Fruit fly (Drosophila melanogaster) whole organism: ENCODE results near the gene CG12947.

Source experiments
- Dll ChIP-seq: fragments of >200 bp; optimal IDR thresholded peaks from 2 replicates; lab custom pipeline; 2017
- usp ChIP-seq: fragments of >200 bp; optimal IDR thresholded peaks from 2 replicates; lab custom pipeline; 2017; ENCODE audit warnings: missing biosample characterization, missing genetic modification characterization, mixed read lengths

DNA sequence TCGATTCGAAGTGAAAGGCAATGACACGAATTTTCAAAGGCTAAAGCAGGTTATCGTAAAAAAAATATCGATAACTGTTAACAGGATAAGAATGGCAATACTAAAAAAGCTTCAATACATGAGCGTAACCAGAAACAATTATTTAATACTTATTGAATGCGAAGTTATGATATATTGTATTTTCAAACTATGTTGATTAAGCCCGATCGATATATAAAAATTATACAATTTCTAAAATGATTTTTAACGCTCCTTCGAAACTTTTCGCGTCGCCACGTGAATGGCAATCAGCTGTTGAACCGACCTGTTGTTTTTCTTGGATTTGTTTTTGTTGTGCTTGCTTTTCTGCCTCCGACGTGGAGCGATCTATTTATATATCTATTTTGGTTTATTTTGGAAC, 23.7 kb upstream of the CG12947 start, which contains the start of the genes Alg12 and Rpt3R:
- TF ChIP-seq usp (GFP tag; lab: Kevin White, UChicago) (no peak), Dll (lab: Kevin White, UChicago) (no peak)
